Worm (Caenorhabditis elegans) whole organism, L4/young adult: ENCODE measurements around the gene Y54H5A.2.

Experiments used
- dao-5 ChIP-seq: sonication (generic microtip); optimal IDR thresholded peaks from 2 replicates; lab custom pipeline; 2016; ENCODE audit warnings: missing genotype, missing genetic modification characterization, moderate library complexity, missing compliant biosample characterization
- him-1 ChIP-seq: sonication (generic microtip); optimal IDR thresholded peaks from 2 replicates; lab custom pipeline; 2016; ENCODE audit warnings: missing genotype, missing genetic modification reagents, missing genetic modification characterization, missing compliant biosample characterization

ce11 chrIII:5195690-5196089, 46.3 kb upstream of the Y54H5A.2 start, which contains the start of gene moc-6:
- TF ChIP-seq him-1 (tag; lab: Kevin White, UChicago) (no peak), dao-5 (tag; lab: Kevin White, UChicago) (no peak)
